Worm (Caenorhabditis elegans): ENCODE measurements around the gene smf-3.

Gene smf-3

ce11 chrIV:2654965-2655364, 36.3 kb downstream of the smf-3 start:
- TF ChIP-seq mcd-1 (GFP tag; IDR thresholded peaks at IDR 0.05) = peak; percentile 85
- no peak for TF ChIP-seq unc-130 (GFP tag; optimal IDR thresholded peaks at IDR 0.05)
- peak; percentile 90 for TF ChIP-seq snpc-4 (GFP tag; optimal IDR thresholded peaks at IDR 0.05)
- peak; percentile 82 to 96 (median 94) for TF ChIP-seq snpc-4 (tag; optimal IDR thresholded peaks at IDR 0.05)
- TF ChIP-seq ztf-18 (tag; optimal IDR thresholded peaks at IDR 0.05) = peak; percentile 84
- TF ChIP-seq snpc-3.4 (tag; optimal IDR thresholded peaks at IDR 0.05) = peak; percentile 81
- peak; percentile 51 for TF ChIP-seq efl-1 (GFP tag; optimal IDR thresholded peaks at IDR 0.05)
- TF ChIP-seq lin-26 (GFP tag; IDR thresholded peaks at IDR 0.05) = peak; percentile 68; the same call in 1 of the 2 replicates
- peak; percentile 87 for TF ChIP-seq snpc-1.1 (tag; optimal IDR thresholded peaks at IDR 0.05; ENCODE audit: insufficient read depth)
- 0 out of 2 replicates have a peak, but pooled peaks have one; percentile 11 for TF ChIP-seq Y95B8A.8 (GFP tag; IDR thresholded peaks at IDR 0.05)
- 0 out of 2 replicates have a peak, but pooled peaks have one; percentile 43 for TF ChIP-seq B0336.3 (GFP tag; IDR thresholded peaks at IDR 0.05)
- TF ChIP-seq ekl-4 (GFP tag; IDR thresholded peaks at IDR 0.05) = peak; percentile 82
- TF ChIP-seq pbrm-1 (GFP tag; IDR thresholded peaks at IDR 0.05) = peak; percentile 91
- no peak for TF ChIP-seq dpl-1 (GFP tag; optimal IDR thresholded peaks at IDR 0.05)
- TF ChIP-seq madf-8 (GFP tag; conservative IDR thresholded peaks at IDR 0.05) = peak; percentile 27; the same call in 1 of the 2 replicates
- TF ChIP-seq F33H1.4 (GFP tag; IDR thresholded peaks at IDR 0.05) = peak; percentile 67
- no peak for TF ChIP-seq bed-1 (GFP tag; IDR thresholded peaks at IDR 0.05)
- TF ChIP-seq D2030.7 (GFP tag; IDR thresholded peaks at IDR 0.05) = peak; percentile 96
- TF ChIP-seq dpff-1 (tag; optimal IDR thresholded peaks at IDR 0.05) = no peak
- peak; percentile 1 for TF ChIP-seq tlf-1 (GFP tag; optimal IDR thresholded peaks at IDR 0.05)
- TF ChIP-seq rpc-1 (optimal IDR thresholded peaks at IDR 0.05) = no peak
- TF ChIP-seq rpc-1 (tag; optimal IDR thresholded peaks at IDR 0.05) = peak; percentile 4
- TF ChIP-seq rcor-1 (GFP tag; IDR thresholded peaks at IDR 0.05) = peak; percentile 88
- no peak for TF ChIP-seq nfya-2 (GFP tag; IDR thresholded peaks at IDR 0.05)
- TF ChIP-seq tbx-9 (tag; optimal IDR thresholded peaks at IDR 0.05; ENCODE audit: borderline replicate concordance) = no peak
- peak; percentile 86 for TF ChIP-seq madf-6 (GFP tag; IDR thresholded peaks at IDR 0.05)
- peak; percentile 72 for TF ChIP-seq attf-3 (GFP tag; conservative IDR thresholded peaks at IDR 0.05)
- TF ChIP-seq lin-54 (GFP tag; optimal IDR thresholded peaks at IDR 0.05) = peak; percentile 69
- TF ChIP-seq ceh-91 (GFP tag; IDR thresholded peaks at IDR 0.05) = peak; percentile 40; the same call in 1 of the 2 replicates
- TF ChIP-seq B0019.2 (GFP tag; conservative IDR thresholded peaks at IDR 0.05) = peak; percentile 44; the same call in 1 of the 2 replicates
- peak; percentile 60 for TF ChIP-seq snpc-1.3 (tag; optimal IDR thresholded peaks at IDR 0.05; ENCODE audit: insufficient read depth)
- peak; percentile 46; the same call in 1 of the 2 replicates for TF ChIP-seq Y56A3A.18 (GFP tag; IDR thresholded peaks at IDR 0.05)
- peak; percentile 46 for TF ChIP-seq B0261.1 (tag; optimal IDR thresholded peaks at IDR 0.05)
- TF ChIP-seq unc-62 (GFP tag; optimal IDR thresholded peaks at IDR 0.05) = no peak
- peak; percentile 36; the same call in 1 of the 2 replicates for TF ChIP-seq hsf-1 (GFP tag; IDR thresholded peaks at IDR 0.05)
- TF ChIP-seq pha-4 (tag; optimal IDR thresholded peaks at IDR 0.05) = no peak
- TF ChIP-seq dox-1 (GFP tag; IDR thresholded peaks at IDR 0.05) = peak; percentile 87
- TF ChIP-seq egl-18 (GFP tag; IDR thresholded peaks at IDR 0.05) = no peak
- TF ChIP-seq hmg-1.2 (GFP tag; IDR thresholded peaks at IDR 0.05) = peak; percentile 92
- peak; percentile 46 for TF ChIP-seq F49E8.2 (tag; optimal IDR thresholded peaks at IDR 0.05; ENCODE audit: insufficient read depth)
- TF ChIP-seq rec-8 (tag; optimal IDR thresholded peaks at IDR 0.05) = peak in 1 of 2 experiments; percentile 16
- peak; percentile 80 for TF ChIP-seq attf-6 (GFP tag; IDR thresholded peaks at IDR 0.05)
- TF ChIP-seq tbp1 (GFP tag; optimal IDR thresholded peaks at IDR 0.05) = peak; percentile 73
- TF ChIP-seq xnd-1 (tag; optimal IDR thresholded peaks at IDR 0.05) = peak; percentile 37
- peak; percentile 38 for TF ChIP-seq zim-3 (tag; optimal IDR thresholded peaks at IDR 0.05)
- peak; percentile 77 for TF ChIP-seq lsl-1 (GFP tag; optimal IDR thresholded peaks at IDR 0.05)
- TF ChIP-seq Y53G8AR.9 (GFP tag; conservative IDR thresholded peaks at IDR 0.05) = peak; percentile 56; the same call in 1 of the 2 replicates
- TF ChIP-seq Y79H2A.3 (GFP tag; conservative IDR thresholded peaks at IDR 0.05) = no peak
